Worm (Caenorhabditis elegans): ENCODE data around the gene nud-1.

DNA sequence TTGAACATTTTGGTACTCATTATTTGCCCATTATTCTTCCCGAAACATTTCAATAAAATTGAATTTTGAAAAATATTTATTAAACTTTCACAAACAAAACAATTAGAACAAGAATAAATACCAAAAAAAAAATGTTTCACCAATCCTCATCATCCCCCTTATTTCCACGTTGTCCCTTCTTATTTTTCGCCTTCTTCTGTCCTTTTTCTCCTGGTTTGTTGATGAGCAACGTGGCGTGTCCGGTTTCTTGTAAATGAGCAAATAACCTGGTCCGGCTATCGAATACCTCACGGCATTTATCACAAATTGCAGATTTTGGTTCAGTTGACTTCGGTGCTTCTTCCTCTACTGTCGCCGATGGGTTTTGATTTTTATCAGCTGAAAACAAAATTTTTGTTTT, 49.5 kb downstream of the nud-1 start:
- TF ChIP-seq nhr-12 (tag; optimal IDR thresholded peaks at IDR 0.05) (no peak), unc-62 (GFP tag; optimal IDR thresholded peaks at IDR 0.05) (no peak), F13H6.1 (tag; optimal IDR thresholded peaks at IDR 0.05) (no peak), gmeb-1 (tag; optimal IDR thresholded peaks at IDR 0.05) (no peak)

Data from whole organism, L2 larva.